Worm (Caenorhabditis elegans): ENCODE measurements around the gene F34H10.1.

DNA sequence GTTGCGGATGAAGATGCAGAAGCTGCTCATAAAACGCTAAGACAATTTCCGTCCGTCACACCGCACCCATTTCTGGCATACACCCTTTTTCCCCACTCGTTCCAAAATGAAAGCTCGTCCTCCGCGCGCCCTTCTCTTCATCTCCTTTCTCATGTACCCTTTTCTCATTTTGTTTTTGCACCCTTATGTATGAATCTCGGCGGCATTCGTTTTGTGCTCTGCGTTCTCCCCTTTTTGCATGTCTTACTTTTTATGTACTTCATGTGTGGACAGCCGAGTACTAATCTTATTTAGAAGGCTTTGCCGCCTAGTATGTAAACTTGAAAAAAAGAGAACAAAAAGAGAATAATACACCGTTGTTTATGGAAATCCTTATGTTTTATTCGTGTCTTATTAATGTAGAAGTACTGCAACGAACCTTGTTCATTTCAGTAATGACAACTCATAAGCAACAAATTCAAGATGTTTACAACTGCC is 22.2 kb downstream of the F34H10.1 start, which contains the start of gene F34H10.4:
- TF ChIP-seq snpc-4 (tag; optimal IDR thresholded peaks at IDR 0.05), result no peak
- TF ChIP-seq ceh-82 (tag; optimal IDR thresholded peaks at IDR 0.05), result no peak
- TF ChIP-seq pha-4 (GFP tag; IDR thresholded peaks at IDR 0.05), result no peak
- no peak for TF ChIP-seq pha-4 (tag; optimal IDR thresholded peaks at IDR 0.05)
- TF ChIP-seq nhr-10 (tag; optimal IDR thresholded peaks at IDR 0.05), result no peak
- TF ChIP-seq ces-1 (GFP tag; optimal IDR thresholded peaks at IDR 0.05), result no peak
- no peak for TF ChIP-seq F10B5.3 (tag; optimal IDR thresholded peaks at IDR 0.05)
- no peak for TF ChIP-seq mdl-1 (tag; optimal IDR thresholded peaks at IDR 0.05)
